Fruit fly (Drosophila melanogaster): ENCODE results near the gene CG31206.

CG31206 gene

DNA sequence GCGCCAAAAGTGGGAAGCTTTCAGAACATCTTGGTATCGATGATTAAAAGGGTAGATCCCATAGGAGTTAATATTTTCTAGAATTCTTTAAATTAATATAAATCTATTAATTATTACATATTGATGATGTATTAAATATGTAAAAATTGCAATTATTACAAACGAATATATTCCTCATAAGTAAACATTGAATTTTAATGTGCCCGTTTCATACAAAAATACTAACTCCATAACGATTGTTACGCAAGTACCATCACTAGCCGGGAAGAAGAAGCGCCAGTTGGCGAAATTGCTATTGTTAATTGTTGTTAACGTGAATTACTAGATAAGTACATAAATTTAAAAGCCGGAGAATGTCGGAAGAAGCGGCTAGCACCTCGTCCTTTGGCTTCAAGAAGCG is 50.3 kb downstream of the CG31206 start, which contains the start of gene mdlc (continued):
- TF ChIP-seq CG8944 (GFP tag; optimal IDR thresholded peaks at IDR 0.05) = no peak
- no peak for TF ChIP-seq ac (GFP tag; optimal IDR thresholded peaks at IDR 0.05)
- no peak for TF ChIP-seq crp (GFP tag; optimal IDR thresholded peaks at IDR 0.05)
- TF ChIP-seq sr (GFP tag; IDR thresholded peaks at IDR 0.05) = no peak
- TF ChIP-seq CG9215 (GFP tag; IDR thresholded peaks at IDR 0.05) = no peak
- TF ChIP-seq Bgb (GFP tag; IDR thresholded peaks at IDR 0.05; ENCODE audit: partially characterized antibody) = no peak
- no peak for TF ChIP-seq CG11696 (GFP tag; IDR thresholded peaks at IDR 0.05)
- no peak for TF ChIP-seq Ptx1 (GFP tag; IDR thresholded peaks at IDR 0.05)
- TF ChIP-seq zfh1 (GFP tag; IDR thresholded peaks at IDR 0.05) = no peak
- TF ChIP-seq B-H1 (GFP tag; IDR thresholded peaks at IDR 0.05) = no peak
- TF ChIP-seq CG30431 (GFP tag; optimal IDR thresholded peaks at IDR 0.05) = no peak
- no peak for TF ChIP-seq Drgx (GFP tag; IDR thresholded peaks at IDR 0.05)
- TF ChIP-seq Ravus (GFP tag; IDR thresholded peaks at IDR 0.05) = no peak
- no peak for TF ChIP-seq CG12942 (GFP tag; optimal IDR thresholded peaks at IDR 0.05)
- TF ChIP-seq tna (GFP tag; IDR thresholded peaks at IDR 0.05; ENCODE audit: partially characterized antibody) = no peak
- no peak for TF ChIP-seq tap (tag; optimal IDR thresholded peaks at IDR 0.05)
- peak; percentile 19 for TF ChIP-seq ind (GFP tag; optimal IDR thresholded peaks at IDR 0.05)
- TF ChIP-seq croc (GFP tag; conservative IDR thresholded peaks at IDR 0.05) = no peak
- no peak for TF ChIP-seq ro (GFP tag; IDR thresholded peaks at IDR 0.05)
- no peak for TF ChIP-seq HmgD (GFP tag; optimal IDR thresholded peaks at IDR 0.05)
- no peak for TF ChIP-seq esg (GFP tag; conservative IDR thresholded peaks at IDR 0.05)
- no peak for TF ChIP-seq Spps (tag; optimal IDR thresholded peaks at IDR 0.05)
- TF ChIP-seq fu2 (GFP tag; optimal IDR thresholded peaks at IDR 0.05) = no peak
- no peak for TF ChIP-seq salm (tag; optimal IDR thresholded peaks at IDR 0.05)
- no peak for TF ChIP-seq klu (GFP tag; IDR thresholded peaks at IDR 0.05)
- TF ChIP-seq row (GFP tag; IDR thresholded peaks at IDR 0.05) = peak; percentile 78
- TF ChIP-seq CG10959 (GFP tag; IDR thresholded peaks at IDR 0.05) = no peak
- TF ChIP-seq CG9609 (GFP tag; optimal IDR thresholded peaks at IDR 0.05) = no peak
- peak; percentile 26 for TF ChIP-seq sens (GFP tag)
- peak; percentile 8 for TF ChIP-seq Ets97D (GFP tag; optimal IDR thresholded peaks at IDR 0.05)
- no peak for TF ChIP-seq dmrt99B (tag; optimal IDR thresholded peaks at IDR 0.05)
- TF ChIP-seq C15 (GFP tag; IDR thresholded peaks at IDR 0.05) = no peak
- no peak for TF ChIP-seq otp (GFP tag; IDR thresholded peaks at IDR 0.05)
